Worm (Caenorhabditis elegans) whole organism, L4/young adult: ENCODE results near the gene F47B7.3.

Source experiments
- W03F9.2 ChIP-seq: fragments of 150-350 bp; optimal IDR thresholded peaks from 2 replicates; lab custom pipeline; 2014; ENCODE audit warnings: missing biosample characterization, missing genetic modification characterization
- him-1 ChIP-seq: sonication (generic microtip); optimal IDR thresholded peaks from 2 replicates; lab custom pipeline; 2016; ENCODE audit warnings: missing genotype, missing genetic modification reagents, missing genetic modification characterization, missing compliant biosample characterization

- TF ChIP-seq him-1, result no peak
- no peak for TF ChIP-seq W03F9.2 (tag; lab: Kevin White, UChicago)
These were observed 11.8 kb downstream of the F47B7.3 start for ce11 chrX:3752443-3752842.
